Fruit fly (Drosophila melanogaster): Measurements from ENCODE around the gene Cyt-b5-r.

Cyt-b5-r gene

dm6 chr2L:16760504-16761417 is 29.8 kb downstream of the Cyt-b5-r start, which contains the start of gene ppk17:
TSS of gene ppk17 (minus strand) at chr2L:16760554.
- TF ChIP-seq CG8478 (optimal IDR thresholded peaks at IDR 0.05) (no peak), CTCF (optimal IDR thresholded peaks at IDR 0.05) (no peak)

DNA sequence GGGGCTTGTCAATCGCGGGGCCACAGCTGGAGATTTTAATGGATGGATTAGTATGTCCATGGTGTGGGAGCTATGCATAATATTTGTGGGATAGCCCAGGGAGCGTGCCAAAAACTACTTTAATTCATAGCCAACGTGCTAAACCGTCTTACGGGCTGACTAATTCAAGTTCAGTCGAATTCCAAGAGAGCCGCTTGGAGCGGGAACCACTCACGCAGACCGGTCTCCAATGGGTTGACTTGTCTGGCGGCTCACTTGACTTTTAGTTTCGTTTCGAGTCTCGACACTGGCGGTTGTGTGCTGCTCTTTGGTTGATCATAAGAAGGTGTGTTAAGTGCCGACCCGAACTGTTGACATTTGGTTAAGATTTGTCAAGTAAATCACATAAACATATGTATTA is 36.4 kb downstream of the Cyt-b5-r start, which contains the start of gene yellow-b:
TSS of gene yellow-b (plus strand) at position 263 of the 400 bp plus-strand sequence.
- TF ChIP-seq CG8478 (optimal IDR thresholded peaks at IDR 0.05) = no peak
- no peak for TF ChIP-seq CTCF (optimal IDR thresholded peaks at IDR 0.05)

DNA sequence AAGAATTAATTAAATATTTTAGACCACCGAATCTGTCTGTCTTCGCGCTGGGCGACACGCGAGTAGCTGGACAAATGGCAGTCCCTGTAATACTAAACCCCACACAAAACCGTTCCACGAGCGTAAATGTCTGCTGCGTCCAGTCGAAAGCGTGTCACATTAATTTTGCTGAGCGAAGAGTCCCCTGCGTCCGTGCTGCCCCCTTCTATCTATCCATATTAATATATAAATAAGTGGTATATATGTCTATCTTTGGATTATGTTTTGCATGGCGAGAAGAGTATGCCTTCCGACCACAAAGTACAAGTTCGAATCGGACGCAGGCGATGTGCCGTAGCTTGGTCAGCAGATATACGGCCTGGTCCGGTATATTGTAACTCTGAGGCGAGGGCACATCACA is 38.2 kb downstream of the Cyt-b5-r start:
- TF ChIP-seq CTCF (optimal IDR thresholded peaks at IDR 0.05) (no peak), CG8478 (optimal IDR thresholded peaks at IDR 0.05) (no peak)

DNA sequence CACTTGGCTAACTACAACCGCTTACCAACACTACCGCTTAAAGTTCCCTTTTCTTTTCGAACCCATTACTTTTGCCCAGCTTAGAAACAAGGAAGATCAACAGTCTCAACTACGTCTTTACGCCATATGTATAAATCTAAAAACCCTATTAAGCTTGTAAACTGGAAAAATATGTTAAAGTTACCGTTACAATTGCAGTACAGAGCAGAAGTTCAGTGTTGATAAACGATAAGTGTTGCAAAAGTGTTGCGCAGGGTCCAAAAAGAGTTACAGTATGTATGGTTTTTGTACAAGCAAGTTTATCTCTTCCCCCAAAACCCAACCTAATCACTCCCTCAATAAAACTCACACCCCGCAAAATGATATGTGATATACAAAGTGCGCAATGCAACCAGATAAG is 43.4 kb downstream of the Cyt-b5-r start:
- TF ChIP-seq CTCF (optimal IDR thresholded peaks at IDR 0.05) (no peak), CG8478 (optimal IDR thresholded peaks at IDR 0.05) (no peak)

- TF ChIP-seq CG8478 (optimal IDR thresholded peaks at IDR 0.05) (no peak), CTCF (optimal IDR thresholded peaks at IDR 0.05) (peak; percentile 83 to 89)
Observed at dm6 chr2L:16743055-16743805, 47.3 kb downstream of the Cyt-b5-r start, which contains the start of the genes LSm7 and BuGZ. TSS of gene LSm7 (minus strand) at chr2L:16743100. TSS of gene BuGZ (plus strand) at chr2L:16743405.

All from S2 (cell line).